Fruit fly (Drosophila melanogaster) whole organism, embryonic: ENCODE results near the gene CG15517.

Source experiments
- Atf6 ChIP-seq: fragments of 200-800 bp; sonication (Bioruptor generic); IDR thresholded peaks from 2 replicates; pipeline ENCODE4 v1.3.6; 2022; ENCODE audit warnings: missing biosample characterization, missing genetic modification characterization
- CG15011 ChIP-seq: fragments of 200-800 bp; sonication (Bioruptor generic); optimal IDR thresholded peaks from 3 replicates; lab custom pipeline; 2018; ENCODE audit warnings: missing biosample characterization, mild to moderate bottlenecking, missing genetic modification characterization
- CG6765 ChIP-seq: fragments of 200-800 bp; sonication (Bioruptor generic); optimal IDR thresholded peaks from 3 replicates; lab custom pipeline; 2017; ENCODE audit warnings: missing biosample characterization, mild to moderate bottlenecking, missing genetic modification characterization
- CG8281 ChIP-seq: fragments of 200-800 bp; sonication (Bioruptor generic); optimal IDR thresholded peaks from 2 replicates; lab custom pipeline; 2018; ENCODE audit warnings: missing biosample characterization, mild to moderate bottlenecking, missing genetic modification characterization, moderate library complexity
- CG9932 ChIP-seq: fragments of 200-800 bp; sonication (Bioruptor generic); IDR thresholded peaks from 2 replicates; pipeline ENCODE4 v1.3.6; 2022; ENCODE audit warnings: missing biosample characterization, missing genetic modification characterization
- CTCF ChIP-seq: fragments of 200-800 bp; sonication (Bioruptor generic); optimal IDR thresholded peaks from 2 replicates; lab custom pipeline; 2017; ENCODE audit warnings: missing biosample characterization, mild to moderate bottlenecking, missing genetic modification characterization, moderate library complexity
- MTF-1 ChIP-seq: fragments of 200-800 bp; sonication (Bioruptor generic); optimal IDR thresholded peaks from 2 replicates; lab custom pipeline; 2018; ENCODE audit warnings: missing biosample characterization, mild to moderate bottlenecking, missing genetic modification characterization, borderline replicate concordance
- Rfx ChIP-seq: fragments of 200-800 bp; sonication (Bioruptor generic); IDR thresholded peaks from 2 replicates; pipeline ENCODE4 v1.3.6; 2022; ENCODE audit warnings: missing biosample characterization, missing genetic modification characterization
- aop ChIP-seq: fragments of 200-800 bp; sonication (Bioruptor generic); IDR thresholded peaks from 2 replicates; pipeline ENCODE4 v1.3.6; 2022; ENCODE audit warnings: missing biosample characterization, missing genetic modification characterization
- insv ChIP-seq, 2 experiments: fragments of 200-800 bp; sonication (Bioruptor generic); optimal IDR thresholded peaks; 3 replicates each; lab custom pipeline; 2016 to 2018; ENCODE audit warnings: missing biosample characterization in 2 of 2, missing genetic modification characterization in 2 of 2
- jigr1 ChIP-seq: fragments of 200-800 bp; sonication (Bioruptor generic); IDR thresholded peaks from 3 replicates; pipeline ENCODE4 v1.3.6; 2022; ENCODE audit warnings: missing biosample characterization, missing genetic modification characterization
- tx ChIP-seq: fragments of 200-800 bp; sonication (Bioruptor generic); optimal IDR thresholded peaks from 2 replicates; lab custom pipeline; 2016; ENCODE audit warnings: missing biosample characterization, missing genetic modification characterization
- zen2 ChIP-seq: fragments of 200-800 bp; sonication (Bioruptor generic); IDR thresholded peaks from 3 replicates; pipeline ENCODE4 v1.3.6; 2022; ENCODE audit warnings: missing biosample characterization, missing genetic modification characterization; ENCODE audit not compliant: partially characterized antibody

DNA sequence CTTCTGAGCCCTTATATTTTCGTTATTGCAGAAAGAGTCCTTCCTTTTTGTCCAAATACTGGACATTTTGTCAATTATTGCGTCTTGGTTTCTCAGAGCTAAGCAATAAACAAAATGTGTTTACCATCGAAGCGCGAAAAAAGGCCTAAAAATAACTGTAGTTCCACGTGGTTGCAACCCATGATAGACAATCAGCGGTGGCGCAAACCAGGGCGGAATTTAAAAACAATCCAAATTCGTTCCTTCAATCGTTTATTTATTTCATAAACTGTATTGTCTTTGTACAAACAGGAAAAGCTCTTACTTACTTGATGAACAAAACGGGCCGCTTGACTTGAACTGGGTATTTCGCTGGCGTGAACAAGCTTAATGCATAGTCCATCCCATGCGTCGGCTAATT, 44.8 kb downstream of the CG15517 start, which contains the start of gene CG7824:
- no peak for TF ChIP-seq CG6765 (GFP tag; lab: Kevin White, UChicago)
- TF ChIP-seq CG9932 (GFP tag; lab: Robert Waterston, UW): no peak
- peak; percentile 63 for TF ChIP-seq CTCF
- TF ChIP-seq MTF-1 (GFP tag; lab: Kevin White, UChicago): no peak
- no peak for TF ChIP-seq Atf6 (GFP tag; lab: Robert Waterston, UW)
- no peak for TF ChIP-seq zen2 (GFP tag; lab: Robert Waterston, UW)
- no peak for TF ChIP-seq jigr1 (GFP tag; lab: Robert Waterston, UW)
- no peak for TF ChIP-seq aop
- 0 out of 2 replicates have a peak, but pooled peaks have one; percentile 8 for TF ChIP-seq Rfx (GFP tag; lab: Robert Waterston, UW)
- TF ChIP-seq tx: no peak
- no peak for TF ChIP-seq insv (GFP tag; optimal IDR thresholded peaks at IDR 0.05; lab: Kevin White, UChicago)
- TF ChIP-seq CG8281 (tag; lab: Kevin White, UChicago): no peak
- TF ChIP-seq CG15011: no peak
